Worm (Caenorhabditis elegans) whole organism, L4/young adult: ENCODE measurements around the gene Y82E9BR.8.

ENCODE experiments used
- W03F9.2 ChIP-seq: fragments of 150-350 bp; optimal IDR thresholded peaks from 2 replicates; lab custom pipeline; 2014; ENCODE audit warnings: missing biosample characterization, missing genetic modification characterization
- dao-5 ChIP-seq: sonication (generic microtip); optimal IDR thresholded peaks from 2 replicates; lab custom pipeline; 2016; ENCODE audit warnings: missing genotype, missing genetic modification characterization, moderate library complexity, missing compliant biosample characterization
- him-1 ChIP-seq: sonication (generic microtip); optimal IDR thresholded peaks from 2 replicates; lab custom pipeline; 2016; ENCODE audit warnings: missing genotype, missing genetic modification reagents, missing genetic modification characterization, missing compliant biosample characterization

- TF ChIP-seq him-1 (tag; lab: Kevin White, UChicago), result no peak
- no peak for TF ChIP-seq dao-5 (tag; lab: Kevin White, UChicago)
- TF ChIP-seq W03F9.2, result no peak
These were observed 26.8 kb upstream of the Y82E9BR.8 start for ce11 chrIII:1384694-1385093.
